Worm (Caenorhabditis elegans) whole organism, early embryonic: ENCODE results near the gene C44H4.4.

ENCODE experiments used
- F13C5.2 ChIP-seq: sonication (generic microtip); optimal IDR thresholded peaks from 2 replicates; lab custom pipeline; 2017; ENCODE audit warnings: mild to moderate bottlenecking, missing genetic modification characterization, inconsistent platforms, missing compliant biosample characterization
- ceh-36 ChIP-seq: sonication (generic microtip); optimal IDR thresholded peaks from 2 replicates; lab custom pipeline; 2016; ENCODE audit warnings: missing genetic modification characterization, inconsistent platforms, missing compliant biosample characterization

ce11 chrX:14610093-14610763, 21.3 kb upstream of the C44H4.4 start:
- TF ChIP-seq ceh-36 (tag; lab: Kevin White, UChicago) = no peak
- TF ChIP-seq F13C5.2 (tag; lab: Kevin White, UChicago) = no peak
